Worm (Caenorhabditis elegans): ENCODE data around the gene wrn-1.

ce11 chrII:6535957-6536424 lies 18.8 kb upstream of the wrn-1 start, which contains the start of gene utp-20:
- TF ChIP-seq sea-2 (GFP tag; IDR thresholded peaks at IDR 0.05) = no peak
- no peak for TF ChIP-seq ekl-4 (GFP tag; IDR thresholded peaks at IDR 0.05)
- no peak for TF ChIP-seq ama-1 (optimal IDR thresholded peaks at IDR 0.05)
- TF ChIP-seq ama-1 (GFP tag; optimal IDR thresholded peaks at IDR 0.05) = no peak
- TF ChIP-seq F37B4.10 (GFP tag; IDR thresholded peaks at IDR 0.05) = no peak

Measured in whole organism, young adult.